Worm (Caenorhabditis elegans): ENCODE measurements around the gene H21P03.10.

ce11 chrIV:11475080-11475479, 25.4 kb upstream of the H21P03.10 start:
- TF ChIP-seq aha-1 (tag; optimal IDR thresholded peaks at IDR 0.05), result no peak
- TF ChIP-seq egl-13 (tag; optimal IDR thresholded peaks at IDR 0.05), result no peak
- TF ChIP-seq nhr-11 (tag; optimal IDR thresholded peaks at IDR 0.05), result no peak
- no peak for TF ChIP-seq ama-1 (optimal IDR thresholded peaks at IDR 0.05)
- TF ChIP-seq unc-130 (tag; optimal IDR thresholded peaks at IDR 0.05), result no peak
- no peak for TF ChIP-seq nhr-237 (tag; optimal IDR thresholded peaks at IDR 0.05)
- no peak for TF ChIP-seq zag-1 (tag; optimal IDR thresholded peaks at IDR 0.05)
- no peak for TF ChIP-seq fos-1 (tag; optimal IDR thresholded peaks at IDR 0.05)
- no peak for TF ChIP-seq egl-27 (tag; optimal IDR thresholded peaks at IDR 0.05)
- TF ChIP-seq mep-1 (tag; optimal IDR thresholded peaks at IDR 0.05), result no peak

All from whole organism, L1 larva.